Worm (Caenorhabditis elegans) whole organism, L3 larva: Measurements from ENCODE around the gene twk-11.

Experiments
- R02D3.7 ChIP-seq: fragments of 150-350 bp; optimal IDR thresholded peaks from 2 replicates; lab custom pipeline; 2014; ENCODE audit warnings: missing biosample characterization, missing genetic modification characterization
- aly-2 ChIP-seq: fragments of 150-350 bp; optimal IDR thresholded peaks from 2 replicates; lab custom pipeline; 2014; ENCODE audit warnings: missing biosample characterization, missing genetic modification characterization
- ama-1 ChIP-seq: fragments of 150-350 bp; optimal IDR thresholded peaks from 2 replicates; lab custom pipeline; 2018
- ceh-16 ChIP-seq: sonication (generic microtip); optimal IDR thresholded peaks from 2 replicates; lab custom pipeline; 2017; ENCODE audit warnings: missing biosample characterization, missing genetic modification characterization
- ceh-28 ChIP-seq: fragments of 150-350 bp; optimal IDR thresholded peaks from 2 replicates; lab custom pipeline; 2014; ENCODE audit warnings: missing biosample characterization, missing genetic modification reagents, missing genetic modification characterization
- ceh-82 ChIP-seq: fragments of 150-350 bp; optimal IDR thresholded peaks from 2 replicates; lab custom pipeline; 2014; ENCODE audit warnings: missing biosample characterization, missing genetic modification characterization
- ceh-9 ChIP-seq: sonication (generic microtip); optimal IDR thresholded peaks from 2 replicates; lab custom pipeline; 2018; ENCODE audit warnings: missing biosample characterization, missing genetic modification characterization
- daf-12 ChIP-seq: fragments of 150-350 bp; optimal IDR thresholded peaks from 2 replicates; lab custom pipeline; 2014; ENCODE audit warnings: missing biosample characterization, missing genetic modification reagents, missing genetic modification characterization
- egl-27 ChIP-seq: sonication (generic microtip); optimal IDR thresholded peaks from 4 replicates; lab custom pipeline; 2017; ENCODE audit warnings: missing biosample characterization, missing genetic modification reagents, missing genetic modification characterization
- egl-5 ChIP-seq: fragments of 150-350 bp; optimal IDR thresholded peaks from 2 replicates; lab custom pipeline; 2017; ENCODE audit warnings: missing biosample characterization, missing genetic modification reagents, missing genetic modification characterization, inconsistent platforms
- elt-1 ChIP-seq: fragments of 150-350 bp; optimal IDR thresholded peaks from 2 replicates; lab custom pipeline; 2014; ENCODE audit warnings: missing biosample characterization, missing genetic modification characterization
- elt-2 ChIP-seq: sonication (generic microtip); optimal IDR thresholded peaks from 2 replicates; lab custom pipeline; 2016; ENCODE audit warnings: missing genetic modification reagents, mild to moderate bottlenecking, missing genetic modification characterization, missing compliant biosample characterization
- eor-1 ChIP-seq, 2 experiments: fragments of 150-350 bp; optimal IDR thresholded peaks; 2 replicates each; lab custom pipeline; 2014 to 2018; ENCODE audit warnings: missing biosample characterization in 2 of 2, missing genetic modification characterization in 2 of 2
- fkh-10 ChIP-seq: sonication (generic microtip); optimal IDR thresholded peaks from 2 replicates; lab custom pipeline; 2017; ENCODE audit warnings: missing biosample characterization, missing genetic modification reagents, missing genetic modification characterization
- fkh-2 ChIP-seq: fragments of 150-350 bp; optimal IDR thresholded peaks from 2 replicates; lab custom pipeline; 2014; ENCODE audit warnings: missing biosample characterization, missing genetic modification reagents, missing genetic modification characterization
- fos-1 ChIP-seq: fragments of 150-350 bp; optimal IDR thresholded peaks from 2 replicates; lab custom pipeline; 2014; ENCODE audit warnings: missing biosample characterization, missing genetic modification characterization
- hmg-11 ChIP-seq: sonication (generic microtip); optimal IDR thresholded peaks from 2 replicates; lab custom pipeline; 2016; ENCODE audit warnings: missing genetic modification characterization, missing compliant biosample characterization
- jun-1 ChIP-seq: fragments of 150-350 bp; optimal IDR thresholded peaks from 2 replicates; lab custom pipeline; 2014; ENCODE audit warnings: missing biosample characterization, missing genetic modification reagents, missing genetic modification characterization
- lin-15B ChIP-seq: fragments of 150-350 bp; optimal IDR thresholded peaks from 2 replicates; lab custom pipeline; 2014; ENCODE audit warnings: missing biosample characterization, missing genetic modification characterization
- lin-39 ChIP-seq: fragments of 150-350 bp; optimal IDR thresholded peaks from 2 replicates; lab custom pipeline; 2018; ENCODE audit warnings: missing biosample characterization, missing genetic modification reagents, missing genetic modification characterization
- lsy-12 ChIP-seq: sonication (generic microtip); optimal IDR thresholded peaks from 2 replicates; lab custom pipeline; 2016; ENCODE audit warnings: mild to moderate bottlenecking, missing genetic modification characterization, missing compliant biosample characterization
- mdl-1 ChIP-seq: fragments of 150-350 bp; optimal IDR thresholded peaks from 2 replicates; lab custom pipeline; 2014; ENCODE audit warnings: missing biosample characterization, missing genetic modification characterization
- mml-1 ChIP-seq: fragments of 150-350 bp; sonication (generic microtip); optimal IDR thresholded peaks from 3 replicates; lab custom pipeline; 2014; ENCODE audit warnings: missing biosample characterization, missing genetic modification characterization
- nfya-1 ChIP-seq: sonication (generic microtip); optimal IDR thresholded peaks from 2 replicates; lab custom pipeline; 2017; ENCODE audit warnings: missing genetic modification characterization, mild to moderate bottlenecking, missing compliant biosample characterization, antibody characterized with exemption, moderate library complexity; ENCODE audit not compliant: insufficient read depth
- nhr-11 ChIP-seq: fragments of 150-350 bp; optimal IDR thresholded peaks from 2 replicates; lab custom pipeline; 2014; ENCODE audit warnings: missing biosample characterization, missing genetic modification characterization
- nhr-12 ChIP-seq: fragments of 150-350 bp; optimal IDR thresholded peaks from 2 replicates; lab custom pipeline; 2014; ENCODE audit warnings: missing biosample characterization, missing genetic modification characterization
- nhr-23 ChIP-seq: fragments of 150-350 bp; optimal IDR thresholded peaks from 2 replicates; lab custom pipeline; 2014; ENCODE audit warnings: missing biosample characterization, missing genetic modification reagents, missing genetic modification characterization
- nhr-237 ChIP-seq: fragments of 150-350 bp; optimal IDR thresholded peaks from 2 replicates; lab custom pipeline; 2014; ENCODE audit warnings: missing biosample characterization, missing genetic modification characterization
- nhr-25 ChIP-seq: sonication (generic microtip); optimal IDR thresholded peaks from 2 replicates; lab custom pipeline; 2017; ENCODE audit warnings: missing biosample characterization, missing genetic modification characterization
- nhr-28 ChIP-seq: fragments of 150-350 bp; optimal IDR thresholded peaks from 2 replicates; lab custom pipeline; 2014; ENCODE audit warnings: missing biosample characterization, missing genetic modification characterization
- nhr-43 ChIP-seq: sonication (generic microtip); optimal IDR thresholded peaks from 2 replicates; lab custom pipeline; 2016; ENCODE audit warnings: mild to moderate bottlenecking, missing genetic modification characterization, missing compliant biosample characterization; ENCODE audit not compliant: poor library complexity, severe bottlenecking
- nhr-67 ChIP-seq: fragments of 150-350 bp; optimal IDR thresholded peaks from 2 replicates; lab custom pipeline; 2014; ENCODE audit warnings: missing biosample characterization, missing genetic modification characterization
- nhr-77 ChIP-seq: fragments of 150-350 bp; optimal IDR thresholded peaks from 2 replicates; lab custom pipeline; 2014; ENCODE audit warnings: missing biosample characterization, missing genetic modification characterization
- pha-4 ChIP-seq: fragments of 150-350 bp; optimal IDR thresholded peaks from 2 replicates; lab custom pipeline; 2014; ENCODE audit warnings: missing biosample characterization, missing genetic modification reagents, missing genetic modification characterization
- pqm-1 ChIP-seq: fragments of 150-350 bp; optimal IDR thresholded peaks from 2 replicates; lab custom pipeline; 2017; ENCODE audit warnings: missing biosample characterization, missing genetic modification characterization, inconsistent platforms
- sea-2 ChIP-seq: fragments of 150-350 bp; sonication (generic microtip); optimal IDR thresholded peaks from 4 replicates; lab custom pipeline; 2014; ENCODE audit warnings: missing biosample characterization, missing genetic modification reagents, missing genetic modification characterization
- skn-1 ChIP-seq: fragments of 150-350 bp; optimal IDR thresholded peaks from 2 replicates; lab custom pipeline; 2014; ENCODE audit warnings: missing biosample characterization, missing genetic modification characterization
- snpc-4 ChIP-seq: fragments of 150-350 bp; optimal IDR thresholded peaks from 2 replicates; lab custom pipeline; 2014; ENCODE audit warnings: missing biosample characterization, missing genetic modification characterization
- tbx-2 ChIP-seq: sonication (generic microtip); optimal IDR thresholded peaks from 2 replicates; lab custom pipeline; 2016; ENCODE audit warnings: mild to moderate bottlenecking, missing genetic modification characterization, missing compliant biosample characterization
- unc-39 ChIP-seq: sonication (generic microtip); optimal IDR thresholded peaks from 4 replicates; lab custom pipeline; 2017; ENCODE audit warnings: missing biosample characterization, missing genetic modification characterization
- unc-62 ChIP-seq: fragments of 150-350 bp; sonication (generic microtip); optimal IDR thresholded peaks from 4 replicates; lab custom pipeline; 2014; ENCODE audit warnings: missing biosample characterization, missing genetic modification reagents, missing genetic modification characterization
- zag-1 ChIP-seq: fragments of 150-350 bp; optimal IDR thresholded peaks from 2 replicates; lab custom pipeline; 2014; ENCODE audit warnings: missing biosample characterization, missing genetic modification characterization
- ztf-11 ChIP-seq: fragments of 150-350 bp; optimal IDR thresholded peaks from 2 replicates; lab custom pipeline; 2014; ENCODE audit warnings: missing biosample characterization, missing genetic modification characterization

Gene twk-11

ce11 chrV:7069605-7070004 lies 33.2 kb upstream of the twk-11 start:
- TF ChIP-seq daf-12 (tag; lab: Kevin White, UChicago), result no peak
- TF ChIP-seq pha-4 (tag; lab: Kevin White, UChicago), result no peak
- TF ChIP-seq nhr-12 (tag; lab: Kevin White, UChicago), result no peak
- no peak for TF ChIP-seq snpc-4 (tag; lab: Kevin White, UChicago)
- no peak for TF ChIP-seq nhr-25
- no peak for TF ChIP-seq unc-62 (GFP tag; lab: Kevin White, UChicago)
- no peak for TF ChIP-seq hmg-11
- TF ChIP-seq ceh-82 (tag; lab: Kevin White, UChicago), result no peak
- TF ChIP-seq ceh-9 (tag; lab: Kevin White, UChicago), result no peak
- no peak for TF ChIP-seq aly-2 (tag; lab: Kevin White, UChicago)
- TF ChIP-seq nhr-77, result no peak
- TF ChIP-seq skn-1 (tag; lab: Kevin White, UChicago), result no peak
- TF ChIP-seq fos-1 (tag; lab: Kevin White, UChicago), result no peak
- no peak for TF ChIP-seq mml-1
- TF ChIP-seq lin-39, result no peak
- no peak for TF ChIP-seq egl-5
- no peak for TF ChIP-seq jun-1 (tag; lab: Kevin White, UChicago)
- no peak for TF ChIP-seq nhr-237 (tag; lab: Kevin White, UChicago)
- TF ChIP-seq, all 47 proteins: peak for 0

- TF ChIP-seq ceh-82 (tag; lab: Kevin White, UChicago) (no peak), nhr-237 (tag; lab: Kevin White, UChicago) (no peak), lin-39 (no peak)
These were observed 32.5 kb upstream of the twk-11 start for ce11 chrV:7068861-7069260.

DNA sequence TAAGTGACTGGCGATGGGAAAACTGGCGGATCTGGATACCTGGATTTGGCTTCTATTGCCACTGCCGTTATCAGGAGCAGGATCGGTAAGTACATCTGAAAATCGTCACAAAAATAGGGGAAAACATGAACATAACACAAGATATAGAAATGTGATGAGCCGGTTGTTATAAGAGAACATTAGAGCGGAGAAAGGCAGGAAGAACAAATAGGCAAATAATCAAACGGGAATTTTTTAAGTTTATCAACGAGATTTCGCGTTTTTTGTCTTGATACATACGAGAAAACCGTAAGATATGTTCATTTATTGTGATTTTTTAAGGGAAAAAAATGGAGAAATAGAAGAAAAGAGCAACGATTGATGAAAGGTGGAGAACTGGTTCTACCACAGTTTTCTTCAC lies 28.9 kb upstream of the twk-11 start, which contains the start of gene Y57E12AR.1:
TSS of gene Y57E12AR.1 (minus strand) at position 101 of the 400 bp plus-strand sequence.
- TF ChIP-seq jun-1 (tag; lab: Kevin White, UChicago) (no peak), nhr-237 (tag; lab: Kevin White, UChicago) (no peak), fos-1 (tag; lab: Kevin White, UChicago) (no peak), nhr-23 (tag; lab: Kevin White, UChicago) (no peak)

DNA sequence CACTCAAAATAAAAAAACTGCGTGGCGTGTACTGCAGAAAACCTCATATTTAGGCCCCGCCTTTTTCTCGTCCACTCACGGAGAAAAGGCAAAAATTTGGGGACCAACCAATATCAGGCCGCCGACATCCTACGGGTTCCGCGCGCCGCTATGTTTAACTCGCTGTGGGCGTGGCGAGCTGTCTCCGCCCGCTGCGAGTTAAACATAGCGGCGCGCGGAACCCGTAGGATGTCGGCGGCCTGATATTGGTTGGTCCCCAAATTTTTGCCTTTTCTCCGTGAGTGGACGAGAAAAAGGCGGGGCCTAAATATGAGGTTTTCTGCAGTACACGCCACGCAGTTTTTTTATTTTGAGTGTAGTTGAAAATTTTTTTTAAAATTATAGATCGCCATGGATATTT lies 26.4 kb upstream of the twk-11 start, which contains the start of gene tmem-258:
TSS of gene tmem-258 (plus strand) at position 385 of the 400 bp plus-strand sequence.
- peak; percentile 50 for TF ChIP-seq snpc-4 (tag; lab: Kevin White, UChicago)

ce11 chrV:7060396-7060795 lies 24.0 kb upstream of the twk-11 start, which contains the start of the genes Y57E12AL.6 and Y57E12AL.1:
Y57E12AL.6 (minus strand) TSS chrV:7060470.
Y57E12AL.1 (plus strand) TSS chrV:7060530.
- TF ChIP-seq elt-2 (tag; lab: Kevin White, UChicago) (peak; percentile 48), pha-4 (tag; lab: Kevin White, UChicago) (peak; percentile 81), mml-1 (no peak), lsy-12 (peak; percentile 52), skn-1 (tag; lab: Kevin White, UChicago) (peak; percentile 95), nhr-12 (tag; lab: Kevin White, UChicago) (no peak), egl-27 (tag; lab: Kevin White, UChicago) (no peak), ceh-16 (tag; lab: Kevin White, UChicago) (no peak), tbx-2 (peak; percentile 50), lin-39 (peak; percentile 58), jun-1 (tag; lab: Kevin White, UChicago) (peak; percentile 69), egl-5 (peak; percentile 78), zag-1 (tag; lab: Kevin White, UChicago) (no peak), elt-1 (tag; lab: Kevin White, UChicago) (no peak), fos-1 (tag; lab: Kevin White, UChicago) (no peak), snpc-4 (tag; lab: Kevin White, UChicago) (peak; percentile 93), nhr-25 (peak; percentile 90), ceh-28 (tag; lab: Kevin White, UChicago) (peak; percentile 86), aly-2 (tag; lab: Kevin White, UChicago) (no peak), eor-1 (tag; optimal IDR thresholded peaks at IDR 0.05; lab: Kevin White, UChicago) (no peak), fkh-10 (GFP tag; lab: Kevin White, UChicago) (no peak), unc-39 (tag; lab: Kevin White, UChicago) (no peak), nhr-43 (tag; lab: Kevin White, UChicago) (peak; percentile 88), nhr-11 (no peak), lin-15B (tag; lab: Kevin White, UChicago) (peak; percentile 70), mdl-1 (tag; lab: Kevin White, UChicago) (no peak), sea-2 (no peak), ama-1 (lab: Kevin White, UChicago) (peak; percentile 31), nhr-28 (tag; lab: Kevin White, UChicago) (no peak), hmg-11 (peak; percentile 57), ceh-9 (tag; lab: Kevin White, UChicago) (no peak), fkh-2 (tag; lab: Kevin White, UChicago) (no peak), R02D3.7 (peak; percentile 35), ztf-11 (tag; lab: Kevin White, UChicago) (no peak), nfya-1 (tag; lab: Kevin White, UChicago) (peak; percentile 78), nhr-67 (tag; lab: Kevin White, UChicago) (no peak), nhr-23 (tag; lab: Kevin White, UChicago) (peak; percentile 92), ceh-82 (tag; lab: Kevin White, UChicago) (no peak), pqm-1 (tag; lab: Kevin White, UChicago) (peak; percentile 33)
